Fruit fly (Drosophila melanogaster) whole organism: ENCODE results near the gene CG42570.

Source experiments
- CG8478 ChIP-seq: fragments of >200 bp; optimal IDR thresholded peaks from 2 replicates; lab custom pipeline; 2018; ENCODE audit warnings: inconsistent platforms
- Dll ChIP-seq: fragments of >200 bp; optimal IDR thresholded peaks from 2 replicates; lab custom pipeline; 2017
- EcR ChIP-seq, 2 experiments: fragments of >200 bp; optimal IDR thresholded peaks; 2 replicates each; lab custom pipeline; 2017; ENCODE audit warnings: missing biosample characterization in 2 of 2, missing genetic modification characterization in 2 of 2, missing genetic modification reagents in 2 of 2
- pan ChIP-seq: fragments of >200 bp; optimal IDR thresholded peaks from 2 replicates; lab custom pipeline; 2017
- psq ChIP-seq: fragments of >200 bp; optimal IDR thresholded peaks from 2 replicates; lab custom pipeline; 2017
- usp ChIP-seq: fragments of >200 bp; optimal IDR thresholded peaks from 2 replicates; lab custom pipeline; 2017; ENCODE audit warnings: missing biosample characterization, missing genetic modification characterization, mixed read lengths

The CG42570 gene

DNA sequence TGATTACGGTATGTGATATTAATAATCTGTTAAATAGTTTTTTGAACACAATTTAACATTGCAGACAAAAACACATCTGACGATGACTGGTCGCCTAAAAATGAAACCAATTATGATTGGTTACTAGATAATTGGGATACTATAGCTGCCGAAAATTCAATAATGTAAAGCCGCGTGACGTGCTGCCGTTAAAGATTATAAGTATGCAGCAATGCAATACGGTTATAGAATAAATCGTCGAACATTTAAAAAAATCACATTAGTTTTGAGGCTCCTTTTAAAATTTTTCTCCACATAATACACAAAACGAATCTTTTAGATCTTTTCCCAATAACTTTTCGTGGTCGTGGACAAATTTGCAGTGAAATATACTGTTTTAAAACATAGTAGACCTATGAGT is at the start of gene CG42570:
Gene CG42570 (plus strand): TSS at position 301 of the 400 bp plus-strand sequence.
- TF ChIP-seq psq (lab: Kevin White, UChicago) (no peak), pan (lab: Kevin White, UChicago) (no peak), CG8478 (lab: Kevin White, UChicago) (no peak), usp (GFP tag; lab: Kevin White, UChicago) (no peak), Dll (lab: Kevin White, UChicago) (no peak), EcR (GFP tag; optimal IDR thresholded peaks at IDR 0.05; lab: Kevin White, UChicago) (no peak)

DNA sequence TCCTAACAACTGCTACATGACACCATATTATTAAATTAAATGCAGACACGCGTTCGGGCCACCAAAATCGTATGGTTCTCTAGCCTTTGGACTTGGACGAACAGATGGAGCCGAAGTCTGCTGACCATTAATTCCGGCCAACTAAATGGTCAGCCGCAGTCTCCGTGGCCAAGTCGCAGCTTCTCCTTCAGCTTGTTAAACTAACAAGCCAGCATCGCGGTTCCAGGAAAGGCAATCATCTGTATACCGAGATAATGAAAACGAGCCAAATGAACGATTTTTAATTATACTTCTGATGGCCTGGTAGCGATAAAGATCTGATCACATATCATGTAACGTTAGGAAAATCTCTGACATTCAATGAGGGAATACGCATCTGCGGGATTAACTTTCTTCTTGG is 47.7 kb upstream of the CG42570 start:
- no peak for TF ChIP-seq CG8478 (lab: Kevin White, UChicago)
- no peak for TF ChIP-seq Dll (lab: Kevin White, UChicago)
- TF ChIP-seq pan (lab: Kevin White, UChicago) = no peak
- no peak for TF ChIP-seq psq (lab: Kevin White, UChicago)
- no peak for TF ChIP-seq usp (GFP tag; lab: Kevin White, UChicago)
- TF ChIP-seq EcR (GFP tag; optimal IDR thresholded peaks at IDR 0.05; lab: Kevin White, UChicago) = no peak

DNA sequence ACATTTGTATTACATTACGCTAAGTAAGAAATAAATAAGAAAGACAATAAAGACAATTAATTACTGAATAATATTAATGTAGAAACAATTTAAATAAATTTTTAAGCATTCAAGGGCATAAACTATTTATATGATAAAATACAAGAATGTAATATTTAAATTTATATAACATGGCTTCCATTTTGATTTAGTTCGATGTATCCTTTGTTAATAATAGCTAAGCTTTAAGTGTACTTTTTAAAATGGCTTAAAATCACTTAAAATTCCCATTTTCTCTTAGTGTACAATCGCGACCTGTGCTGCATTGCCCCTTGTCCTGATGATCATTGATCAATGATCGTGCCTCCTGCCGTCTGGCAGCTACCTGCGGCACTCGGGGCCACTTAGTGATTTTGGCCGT is 47.2 kb upstream of the CG42570 start:
- no peak for TF ChIP-seq CG8478 (lab: Kevin White, UChicago)
- no peak for TF ChIP-seq Dll (lab: Kevin White, UChicago)
- no peak for TF ChIP-seq psq (lab: Kevin White, UChicago)
- no peak for TF ChIP-seq pan (lab: Kevin White, UChicago)
- TF ChIP-seq usp (GFP tag; lab: Kevin White, UChicago) = no peak
- TF ChIP-seq EcR (GFP tag; optimal IDR thresholded peaks at IDR 0.05; lab: Kevin White, UChicago) = no peak

DNA sequence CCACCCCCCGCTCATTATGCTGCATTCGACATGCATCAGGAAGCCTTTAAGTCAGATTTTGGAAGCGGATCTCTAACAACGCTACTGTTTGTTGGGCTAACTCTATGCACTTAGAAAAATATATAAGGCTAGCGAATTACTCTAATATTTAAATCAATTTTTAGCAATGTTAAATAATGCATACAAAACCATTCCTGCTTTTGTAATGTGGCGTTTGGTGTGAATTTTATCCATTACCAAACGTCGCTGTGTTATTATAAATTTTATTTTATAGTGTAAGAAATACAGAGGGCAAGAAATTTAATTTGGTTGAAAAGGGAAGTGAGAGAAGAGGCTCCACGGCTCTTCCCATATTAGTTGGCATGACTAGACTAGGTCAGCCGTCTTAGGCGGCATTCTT is 44.8 kb upstream of the CG42570 start:
- TF ChIP-seq psq (lab: Kevin White, UChicago) (no peak), EcR (GFP tag; optimal IDR thresholded peaks at IDR 0.05; lab: Kevin White, UChicago) (no peak), CG8478 (lab: Kevin White, UChicago) (no peak), usp (GFP tag; lab: Kevin White, UChicago) (no peak), pan (lab: Kevin White, UChicago) (no peak), Dll (lab: Kevin White, UChicago) (no peak)

DNA sequence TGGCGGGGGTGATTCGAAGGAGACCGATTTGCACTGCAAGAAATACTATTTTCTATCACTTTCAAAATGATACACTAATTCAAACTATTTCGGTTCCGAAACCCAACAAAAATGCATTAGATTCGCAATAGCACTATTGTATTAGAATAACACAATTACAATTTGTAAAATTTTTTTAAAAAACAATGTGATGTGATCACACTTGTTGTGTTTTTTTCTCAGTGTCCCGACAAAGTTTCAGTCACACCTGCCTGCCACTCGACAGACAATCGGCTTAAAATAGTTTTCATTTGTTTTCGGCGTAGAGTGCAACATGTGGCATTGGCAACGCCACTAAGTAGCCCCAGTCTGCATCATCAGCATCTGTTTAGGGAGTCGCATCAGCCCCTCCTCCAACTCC is 42.5 kb upstream of the CG42570 start:
- TF ChIP-seq EcR (GFP tag; optimal IDR thresholded peaks at IDR 0.05; lab: Kevin White, UChicago) = no peak
- TF ChIP-seq CG8478 (lab: Kevin White, UChicago) = no peak
- no peak for TF ChIP-seq usp (GFP tag; lab: Kevin White, UChicago)
- no peak for TF ChIP-seq Dll (lab: Kevin White, UChicago)
- no peak for TF ChIP-seq psq (lab: Kevin White, UChicago)
- no peak for TF ChIP-seq pan (lab: Kevin White, UChicago)

DNA sequence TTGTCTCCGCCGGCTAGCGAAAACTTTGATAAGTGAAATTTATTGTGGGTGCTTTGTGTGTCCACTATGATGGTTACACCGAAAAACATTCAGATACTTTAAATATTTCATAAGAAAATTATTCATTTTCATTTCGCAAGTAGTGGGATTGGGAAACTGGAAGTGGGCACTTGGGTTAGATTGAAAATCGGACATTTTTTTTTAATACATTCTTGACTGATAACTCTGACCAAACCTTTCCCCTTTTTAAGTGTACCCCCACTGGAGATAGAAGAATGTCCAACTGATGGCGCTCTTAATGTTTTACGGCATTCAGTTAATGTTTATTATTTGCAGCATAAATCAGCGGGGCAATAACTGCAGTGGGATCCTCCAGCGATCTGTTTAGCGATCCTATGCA is 40.0 kb upstream of the CG42570 start:
- TF ChIP-seq CG8478 (lab: Kevin White, UChicago) (no peak), psq (lab: Kevin White, UChicago) (no peak), EcR (GFP tag; optimal IDR thresholded peaks at IDR 0.05; lab: Kevin White, UChicago) (no peak), Dll (lab: Kevin White, UChicago) (no peak), usp (GFP tag; lab: Kevin White, UChicago) (no peak), pan (lab: Kevin White, UChicago) (no peak)

DNA sequence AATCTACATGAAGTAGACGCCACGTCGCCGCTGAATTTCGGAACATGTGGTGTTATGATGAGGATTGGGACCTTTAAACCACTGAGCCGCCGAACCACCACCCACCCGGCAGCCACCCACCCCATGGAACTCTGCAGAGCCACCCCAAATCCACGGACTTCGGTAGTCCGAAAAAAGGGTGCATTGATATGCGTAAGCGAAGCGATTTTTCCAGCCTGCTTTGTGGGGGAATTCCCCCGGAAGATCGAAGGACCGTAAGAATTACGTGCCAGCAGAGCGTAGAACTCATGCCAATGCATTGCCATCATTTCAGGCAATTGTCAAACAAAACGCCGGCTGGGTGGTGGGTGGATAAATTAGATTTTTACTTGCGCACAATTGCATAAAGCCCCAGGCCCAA is 39.3 kb upstream of the CG42570 start:
- TF ChIP-seq CG8478 (lab: Kevin White, UChicago) (no peak), EcR (GFP tag; optimal IDR thresholded peaks at IDR 0.05; lab: Kevin White, UChicago) (no peak), usp (GFP tag; lab: Kevin White, UChicago) (no peak), pan (lab: Kevin White, UChicago) (no peak)

DNA sequence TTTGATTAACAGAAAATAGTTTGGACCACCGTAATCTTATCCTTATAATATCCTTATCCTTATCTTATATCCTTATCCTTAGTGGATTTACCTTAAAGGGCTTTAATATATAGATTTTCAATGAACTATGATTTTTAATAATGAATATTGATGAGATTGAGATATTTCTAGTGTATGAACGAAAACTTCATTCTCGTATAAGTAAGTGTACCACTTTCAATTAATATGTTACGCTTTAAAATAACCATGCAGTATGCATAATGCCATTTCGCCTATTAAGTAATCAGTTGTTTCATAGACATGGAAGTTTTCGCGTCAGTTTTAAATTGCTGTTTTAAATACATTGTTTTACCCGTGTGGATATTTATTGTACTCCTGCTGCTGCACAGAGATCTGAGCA is 38.2 kb upstream of the CG42570 start, which contains the start of gene CG7304:
Gene CG7304 (plus strand): TSS at position 301 of the 400 bp plus-strand sequence.
- no peak for TF ChIP-seq usp (GFP tag; lab: Kevin White, UChicago)
- no peak for TF ChIP-seq EcR (GFP tag; optimal IDR thresholded peaks at IDR 0.05; lab: Kevin White, UChicago)
- TF ChIP-seq CG8478 (lab: Kevin White, UChicago) = no peak

DNA sequence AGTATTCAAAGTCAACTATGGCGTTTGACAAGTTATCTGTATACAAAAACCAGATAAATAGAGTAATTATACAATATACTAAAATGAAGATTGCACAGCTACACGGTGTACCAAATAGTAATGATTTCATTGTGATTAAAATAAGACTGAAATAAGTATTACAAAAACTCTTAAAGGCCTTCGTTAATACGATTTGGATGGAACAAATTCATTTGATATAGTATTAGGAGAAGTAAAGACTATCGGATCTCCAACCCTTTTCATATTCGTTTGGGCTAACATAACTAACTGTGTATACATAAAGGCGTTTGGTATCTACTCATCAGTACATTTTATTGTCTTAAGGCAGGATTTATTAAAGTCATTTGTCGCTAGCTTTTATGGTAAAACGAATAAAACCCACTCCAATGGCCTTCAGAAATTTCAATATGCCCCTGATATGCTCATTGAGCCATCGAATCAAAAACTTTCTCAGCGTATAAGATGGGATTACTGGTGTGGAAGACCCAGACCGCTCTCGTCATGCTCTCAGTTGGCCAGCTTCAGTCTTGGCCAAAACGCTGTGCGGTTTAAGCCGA is 34.2 kb upstream of the CG42570 start, which contains the start of the genes CG7579 and Pgant8:
Gene CG7579 (minus strand): TSS at position 101 of the 578 bp plus-strand sequence.
Gene Pgant8 (plus strand): TSS at position 528 of the 578 bp plus-strand sequence.
- TF ChIP-seq EcR (GFP tag; optimal IDR thresholded peaks at IDR 0.05; lab: Kevin White, UChicago) (no peak), usp (GFP tag; lab: Kevin White, UChicago) (no peak), pan (lab: Kevin White, UChicago) (no peak), psq (lab: Kevin White, UChicago) (no peak), CG8478 (lab: Kevin White, UChicago) (no peak), Dll (lab: Kevin White, UChicago) (no peak)

DNA sequence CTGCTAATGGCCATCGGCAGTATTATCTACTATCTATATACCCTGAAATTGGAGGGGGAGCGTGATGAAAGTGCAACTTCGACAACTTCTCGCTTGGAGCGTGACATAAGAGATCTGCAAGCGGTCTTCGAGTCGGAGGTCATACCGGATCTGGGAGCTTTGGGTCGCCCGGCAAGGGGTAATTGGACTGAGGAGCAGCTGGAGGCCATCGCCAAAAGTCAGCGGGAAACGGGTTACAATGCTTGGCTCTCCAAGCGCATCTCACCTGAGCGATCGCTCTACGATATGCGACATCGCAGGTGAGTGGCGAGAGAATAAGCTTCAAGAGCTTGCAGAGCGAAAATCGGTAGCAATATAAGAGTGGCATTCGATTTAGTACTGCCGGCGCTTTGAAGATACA is 33.6 kb upstream of the CG42570 start:
- TF ChIP-seq pan (lab: Kevin White, UChicago) (no peak), EcR (GFP tag; optimal IDR thresholded peaks at IDR 0.05; lab: Kevin White, UChicago) (no peak), Dll (lab: Kevin White, UChicago) (no peak), psq (lab: Kevin White, UChicago) (no peak), CG8478 (lab: Kevin White, UChicago) (no peak), usp (GFP tag; lab: Kevin White, UChicago) (no peak)

DNA sequence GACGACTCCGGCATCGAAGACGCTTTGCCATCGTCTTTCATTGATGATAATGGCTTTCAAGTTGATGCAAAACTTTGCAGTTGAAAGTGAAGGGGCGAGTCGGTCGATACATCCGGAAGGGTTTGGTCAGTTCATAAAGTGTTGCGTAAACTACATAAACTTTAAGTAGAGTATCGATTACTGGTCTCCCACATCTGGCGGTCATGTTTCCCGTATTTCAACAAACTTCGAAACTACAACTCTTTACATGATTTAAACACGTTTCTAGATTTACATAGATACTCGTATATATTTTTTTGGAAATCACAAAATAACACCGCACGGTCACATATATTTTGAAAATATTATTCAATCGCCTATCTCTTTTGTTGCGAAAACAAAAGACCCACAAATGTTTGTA is 29.8 kb upstream of the CG42570 start, which contains the start of gene CG34452:
Gene CG34452 (minus strand): TSS at position 101 of the 400 bp plus-strand sequence.
- TF ChIP-seq psq (lab: Kevin White, UChicago) (no peak), pan (lab: Kevin White, UChicago) (no peak), usp (GFP tag; lab: Kevin White, UChicago) (no peak), CG8478 (lab: Kevin White, UChicago) (no peak), EcR (GFP tag; optimal IDR thresholded peaks at IDR 0.05; lab: Kevin White, UChicago) (no peak), Dll (lab: Kevin White, UChicago) (no peak)
